Fruit fly (Drosophila melanogaster) whole organism, wandering third instar larva: ENCODE results near the gene CG32638.

Experiments
- CG9705 ChIP-seq: fragments of 200-800 bp; sonication (Bioruptor generic); optimal IDR thresholded peaks from 2 replicates; lab custom pipeline; 2018; ENCODE audit warnings: missing biosample characterization, mild to moderate bottlenecking, missing genetic modification characterization
- Dfd ChIP-seq: fragments of >200 bp; optimal IDR thresholded peaks from 2 replicates; lab custom pipeline; 2017; ENCODE audit warnings: missing biosample characterization, missing genetic modification characterization
- Jra ChIP-seq: sonication (Bioruptor generic); optimal IDR thresholded peaks from 2 replicates; lab custom pipeline; 2016; ENCODE audit warnings: missing biosample characterization, missing genetic modification characterization
- br ChIP-seq: fragments of 200-800 bp; sonication (Bioruptor generic); optimal IDR thresholded peaks from 2 replicates; lab custom pipeline; 2016; ENCODE audit warnings: missing biosample characterization, missing genetic modification characterization
- jim ChIP-seq: fragments of 175-275, 200-325 bp; sonication (Bioruptor generic); optimal IDR thresholded peaks from 2 replicates; lab custom pipeline; 2016; ENCODE audit warnings: missing biosample characterization, mild to moderate bottlenecking, missing genetic modification characterization
- lola ChIP-seq: fragments of >200 bp; optimal IDR thresholded peaks from 2 replicates; lab custom pipeline; 2017; ENCODE audit warnings: missing biosample characterization, missing genetic modification characterization
- psq ChIP-seq: fragments of 200-800 bp; sonication (Bioruptor generic); optimal IDR thresholded peaks from 3 replicates; lab custom pipeline; 2017; ENCODE audit warnings: missing biosample characterization, mild to moderate bottlenecking, missing genetic modification characterization, moderate library complexity

DNA sequence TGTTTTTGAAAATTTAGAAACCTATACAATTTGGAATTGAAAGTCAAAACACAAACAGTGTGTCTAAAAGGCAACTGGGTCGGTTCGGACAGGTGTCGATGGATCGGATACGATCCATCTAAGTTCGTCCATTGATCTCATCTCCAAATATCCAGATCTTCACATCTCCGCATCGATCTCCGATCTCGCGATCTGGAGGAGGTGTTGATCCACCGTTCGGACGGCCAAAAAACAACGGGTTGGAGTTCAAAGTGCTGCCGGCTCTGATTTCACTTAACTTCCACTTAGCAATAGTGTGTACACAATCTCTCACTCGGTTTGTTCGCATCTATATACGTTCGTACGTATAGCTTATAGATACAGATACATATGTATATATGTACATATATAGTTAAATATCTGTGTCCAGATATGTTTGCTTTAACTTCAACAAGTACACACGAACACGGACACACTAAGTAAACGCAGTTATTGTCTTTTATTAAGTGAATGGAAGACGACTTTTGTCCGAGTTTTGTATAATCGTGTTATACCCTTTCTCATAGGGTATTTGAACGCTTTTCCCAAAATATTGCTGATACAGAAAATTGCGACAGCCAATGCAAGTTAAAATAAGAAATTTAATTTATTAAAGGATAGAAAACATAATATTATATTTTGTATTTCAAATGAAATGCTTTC lies 20.3 kb downstream of the CG32638 start, which contains the start of gene Fer3HCH:
- TF ChIP-seq psq (GFP tag; lab: Kevin White, UChicago) (no peak), Jra (GFP tag; lab: Kevin White, UChicago) (no peak), lola (GFP tag; lab: Kevin White, UChicago) (no peak), br (no peak), Dfd (GFP tag; lab: Kevin White, UChicago) (no peak), jim (GFP tag; lab: Kevin White, UChicago) (no peak), CG9705 (no peak)
